Fruit fly (Drosophila melanogaster) whole organism, pupa: Measurements from ENCODE around the gene CG32333.

Experiments
- CG10348 ChIP-seq: fragments of 200-800 bp; sonication (Bioruptor generic); IDR thresholded peaks from 2 replicates; pipeline ENCODE4 v1.3.6; 2022; ENCODE audit warnings: missing biosample characterization, missing genetic modification characterization
- CG12605 ChIP-seq: fragments of 200-800 bp; sonication (Bioruptor generic); IDR thresholded peaks from 2 replicates; pipeline ENCODE4 v1.3.6; 2022; ENCODE audit warnings: missing biosample characterization, missing genetic modification characterization
- CG13204 ChIP-seq: fragments of 200-800 bp; sonication (Bioruptor generic); optimal IDR thresholded peaks from 2 replicates; lab custom pipeline; 2018; ENCODE audit warnings: missing biosample characterization, mild to moderate bottlenecking, missing genetic modification characterization, moderate library complexity
- CG14655 ChIP-seq: fragments of 200-800 bp; sonication (Bioruptor generic); optimal IDR thresholded peaks from 3 replicates; lab custom pipeline; 2017; ENCODE audit warnings: mild to moderate bottlenecking, missing biosample characterization, missing genetic modification reagents, missing genetic modification characterization
- CG15710 ChIP-seq: fragments of 200-800 bp; sonication (Bioruptor generic); optimal IDR thresholded peaks from 2 replicates; lab custom pipeline; 2018; ENCODE audit warnings: missing biosample characterization, mild to moderate bottlenecking, missing genetic modification characterization, moderate library complexity
- CG17806 ChIP-seq: fragments of 200-800 bp; sonication (Bioruptor generic); optimal IDR thresholded peaks from 2 replicates; lab custom pipeline; 2018; ENCODE audit warnings: missing biosample characterization, mild to moderate bottlenecking, missing genetic modification characterization, moderate library complexity
- CG32121 ChIP-seq: fragments of 200-800 bp; sonication (Bioruptor generic); IDR thresholded peaks from 2 replicates; pipeline ENCODE4 v1.3.6; 2022; ENCODE audit warnings: missing biosample characterization, missing genetic modification characterization
- CG4496 ChIP-seq: fragments of 200-800 bp; sonication (Bioruptor generic); IDR thresholded peaks from 3 replicates; pipeline ENCODE4 v1.3.6; 2022; ENCODE audit warnings: missing biosample characterization, missing genetic modification characterization
- Ets98B ChIP-seq: fragments of 200-800 bp; sonication (Bioruptor generic); IDR thresholded peaks from 2 replicates; pipeline ENCODE4 v1.3.6; 2022; ENCODE audit warnings: missing biosample characterization, missing genetic modification characterization
- fd96Ca ChIP-seq: fragments of 200-800 bp; sonication (Bioruptor generic); IDR thresholded peaks from 3 replicates; pipeline ENCODE4 v1.3.6; 2022; ENCODE audit warnings: missing biosample characterization, missing genetic modification characterization
- rn ChIP-seq: fragments of 200-800 bp; sonication (Bioruptor generic); IDR thresholded peaks from 2 replicates; pipeline ENCODE4 v1.3.6; 2022; ENCODE audit warnings: missing biosample characterization, missing genetic modification characterization

Gene CG32333

dm6 chr3L:1342133-1342580 is 66.4 kb downstream of the CG32333 start, which contains the start of gene indra:
TSS of gene indra (minus strand) at chr3L:1342403.
- TF ChIP-seq CG14655: no peak
- TF ChIP-seq Ets98B (GFP tag; lab: Robert Waterston, UW): peak; percentile 38; the same call in 1 of the 2 replicates
- TF ChIP-seq CG15710 (tag; lab: Kevin White, UChicago): peak; percentile 54
- TF ChIP-seq CG10348 (GFP tag; lab: Robert Waterston, UW): no peak
- TF ChIP-seq CG4496 (GFP tag; lab: Robert Waterston, UW): peak; percentile 41; the same call in 1 of the 3 replicates
- TF ChIP-seq CG32121: 0 out of 2 replicates have a peak, but pooled peaks have one; percentile 32
- TF ChIP-seq rn (GFP tag; lab: Robert Waterston, UW): peak; percentile 32; the same call in 1 of the 2 replicates
- TF ChIP-seq CG13204 (GFP tag; lab: Kevin White, UChicago): no peak
- TF ChIP-seq CG12605 (GFP tag; lab: Robert Waterston, UW): 0 out of 2 replicates have a peak, but pooled peaks have one; percentile 14
- TF ChIP-seq fd96Ca (GFP tag; lab: Robert Waterston, UW): no peak
- TF ChIP-seq CG17806 (tag; lab: Kevin White, UChicago): peak; percentile 29
